Fruit fly (Drosophila melanogaster): ENCODE data around the gene CG42233.

The CG42233 gene

DNA sequence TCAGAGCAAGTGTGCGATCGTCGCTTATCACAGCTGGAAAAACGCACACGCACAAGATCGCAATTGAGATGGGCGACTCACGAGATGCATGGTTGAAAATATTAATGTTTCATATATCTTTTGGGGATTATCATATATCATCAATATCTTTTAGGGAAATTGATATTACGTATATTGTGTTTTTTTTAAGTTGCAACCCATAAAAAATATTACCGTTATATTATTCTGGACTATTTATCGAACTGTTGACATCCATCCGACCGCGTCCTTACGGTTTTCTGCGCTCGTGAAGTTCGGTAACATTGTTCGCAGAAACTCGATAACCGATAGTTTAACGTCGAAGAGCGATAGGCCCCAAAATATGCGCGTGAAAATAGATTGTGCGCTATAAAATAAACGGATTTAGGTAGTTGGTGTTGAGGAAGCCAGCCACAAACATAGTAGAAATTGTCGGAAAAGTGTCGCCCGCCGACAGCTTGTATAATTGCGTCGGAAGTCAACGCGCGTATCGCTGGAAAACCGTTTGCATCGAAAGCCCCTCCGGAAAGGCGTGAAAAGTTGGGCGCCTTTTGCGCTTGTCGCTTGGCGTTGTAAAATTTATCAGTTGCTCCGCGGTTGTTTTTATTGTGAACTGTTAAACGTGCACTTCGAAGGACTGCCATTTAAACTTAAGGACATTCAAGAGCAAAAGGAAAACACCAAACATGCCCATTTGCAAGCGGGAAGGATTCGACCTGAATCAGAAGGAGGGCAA is 11.2 kb downstream of the CG42233 start, which contains the start of the genes Mccc1 and Acf (continued):
- TF ChIP-seq CG17802 (tag; optimal IDR thresholded peaks at IDR 0.05) (no peak), CG2129 (GFP tag; IDR thresholded peaks at IDR 0.05; ENCODE audit: partially characterized antibody) (no peak; the same call in 1 of the 2 replicates), CG10431 (GFP tag; optimal IDR thresholded peaks at IDR 0.05) (no peak), bbx (GFP tag; IDR thresholded peaks at IDR 0.05; ENCODE audit: partially characterized antibody) (peak; percentile 63), sens-2 (GFP tag; IDR thresholded peaks at IDR 0.05) (no peak), tx (GFP tag; optimal IDR thresholded peaks at IDR 0.05) (no peak), CG15601 (tag; optimal IDR thresholded peaks at IDR 0.05) (no peak), CG34224 (GFP tag; IDR thresholded peaks at IDR 0.05; ENCODE audit: partially characterized antibody) (peak; percentile 60; the same call in 1 of the 3 replicates), CG6791 (GFP tag; IDR thresholded peaks at IDR 0.05; ENCODE audit: partially characterized antibody) (peak; percentile 68; the same call in 2 of the 3 replicates), CG9797 (GFP tag; optimal IDR thresholded peaks at IDR 0.05) (peak; percentile 69), Mes4 (GFP tag; optimal IDR thresholded peaks at IDR 0.05) (peak; percentile 2), CG17829 (tag; optimal IDR thresholded peaks at IDR 0.05) (peak; percentile 59), Stat92E (GFP tag; optimal IDR thresholded peaks at IDR 0.05) (no peak), CG7271 (tag; optimal IDR thresholded peaks at IDR 0.05) (peak; percentile 12), usp (GFP tag; optimal IDR thresholded peaks at IDR 0.05) (no peak), HLH54F (GFP tag; optimal IDR thresholded peaks at IDR 0.05) (peak; percentile 31), CG4424 (GFP tag; optimal IDR thresholded peaks at IDR 0.05) (peak; percentile 24), cato (GFP tag; optimal IDR thresholded peaks at IDR 0.05; ENCODE audit: borderline replicate concordance) (no peak), Bdp1 (GFP tag; optimal IDR thresholded peaks at IDR 0.05) (no peak), CG17359 (tag; optimal IDR thresholded peaks at IDR 0.05) (no peak), vfl (GFP tag; optimal IDR thresholded peaks at IDR 0.05) (peak; percentile 14), fd102C (GFP tag; optimal IDR thresholded peaks at IDR 0.05) (no peak), tin (GFP tag; optimal IDR thresholded peaks at IDR 0.05) (peak; percentile 22), CG7987 (GFP tag; optimal IDR thresholded peaks at IDR 0.05) (no peak), CG11723 (GFP tag; optimal IDR thresholded peaks at IDR 0.05) (no peak), Doc2 (GFP tag; IDR thresholded peaks at IDR 0.05) (no peak), CG12744 (GFP tag; optimal IDR thresholded peaks at IDR 0.05) (no peak), Pdp1 (GFP tag; optimal IDR thresholded peaks at IDR 0.05) (peak; percentile 53 to 60), Hr51 (GFP tag; optimal IDR thresholded peaks at IDR 0.05) (no peak), Hr78 (GFP tag; optimal IDR thresholded peaks at IDR 0.05) (no peak), ci (GFP tag; IDR thresholded peaks at IDR 0.05) (peak; percentile 59; the same call in 2 of the 3 replicates), E2f1 (GFP tag; IDR thresholded peaks at IDR 0.05) (no peak), al (GFP tag; IDR thresholded peaks at IDR 0.05) (no peak), CG18262 (tag; optimal IDR thresholded peaks at IDR 0.05) (no peak), sug (tag; optimal IDR thresholded peaks at IDR 0.05) (no peak), cwo (GFP tag; optimal IDR thresholded peaks at IDR 0.05) (no peak), cg (GFP tag; optimal IDR thresholded peaks at IDR 0.05) (no peak), crp (GFP tag; optimal IDR thresholded peaks at IDR 0.05) (peak in 1 of 2 experiments; percentile 56), Nf-YB (GFP tag; optimal IDR thresholded peaks at IDR 0.05) (no peak), pros (GFP tag; optimal IDR thresholded peaks at IDR 0.05) (no peak), ATbp (GFP tag; optimal IDR thresholded peaks at IDR 0.05) (no peak), twi (tag; optimal IDR thresholded peaks at IDR 0.05) (no peak), CG17186 (GFP tag; optimal IDR thresholded peaks at IDR 0.05) (peak; percentile 55), Meics (GFP tag; optimal IDR thresholded peaks at IDR 0.05) (no peak), CG34376 (GFP tag; optimal IDR thresholded peaks at IDR 0.05) (no peak), CG10565 (GFP tag; optimal IDR thresholded peaks at IDR 0.05) (no peak), sim (GFP tag; IDR thresholded peaks at IDR 0.05) (no peak)

Measured in whole organism, embryonic.